Fruit fly (Drosophila melanogaster) whole organism, pupa: ENCODE measurements around the gene HERC2.

Experiments
- CG12605 ChIP-seq: fragments of 200-800 bp; sonication (Bioruptor generic); IDR thresholded peaks from 2 replicates; pipeline ENCODE4 v1.3.6; 2022; ENCODE audit warnings: missing biosample characterization, missing genetic modification characterization
- CG32121 ChIP-seq: fragments of 200-800 bp; sonication (Bioruptor generic); IDR thresholded peaks from 2 replicates; pipeline ENCODE4 v1.3.6; 2022; ENCODE audit warnings: missing biosample characterization, missing genetic modification characterization
- CG8159 ChIP-seq: fragments of 200-800 bp; sonication (Bioruptor generic); optimal IDR thresholded peaks from 3 replicates; lab custom pipeline; 2018; ENCODE audit warnings: missing biosample characterization, mild to moderate bottlenecking, missing genetic modification characterization, moderate library complexity
- CG8301 ChIP-seq: fragments of 200-800 bp; sonication (Bioruptor generic); optimal IDR thresholded peaks from 2 replicates; lab custom pipeline; 2018; ENCODE audit warnings: missing biosample characterization, mild to moderate bottlenecking, missing genetic modification characterization
- EcR ChIP-seq: fragments of 200-800 bp; sonication (Bioruptor generic); optimal IDR thresholded peaks from 3 replicates; lab custom pipeline; 2019; ENCODE audit warnings: missing biosample characterization, missing genetic modification characterization, mild to moderate bottlenecking, moderate library complexity, missing genetic modification reagents
- Ets98B ChIP-seq: fragments of 200-800 bp; sonication (Bioruptor generic); IDR thresholded peaks from 2 replicates; pipeline ENCODE4 v1.3.6; 2022; ENCODE audit warnings: missing biosample characterization, missing genetic modification characterization
- Pif1A ChIP-seq: fragments of 200-800 bp; sonication (Bioruptor generic); optimal IDR thresholded peaks from 3 replicates; lab custom pipeline; 2016; ENCODE audit warnings: missing biosample characterization, missing genetic modification characterization
- Pif1B ChIP-seq: fragments of 200-800 bp; sonication (Bioruptor generic); optimal IDR thresholded peaks from 3 replicates; lab custom pipeline; 2016; ENCODE audit warnings: missing biosample characterization, missing genetic modification characterization
- fd96Ca ChIP-seq: fragments of 200-800 bp; sonication (Bioruptor generic); IDR thresholded peaks from 3 replicates; pipeline ENCODE4 v1.3.6; 2022; ENCODE audit warnings: missing biosample characterization, missing genetic modification characterization

DNA sequence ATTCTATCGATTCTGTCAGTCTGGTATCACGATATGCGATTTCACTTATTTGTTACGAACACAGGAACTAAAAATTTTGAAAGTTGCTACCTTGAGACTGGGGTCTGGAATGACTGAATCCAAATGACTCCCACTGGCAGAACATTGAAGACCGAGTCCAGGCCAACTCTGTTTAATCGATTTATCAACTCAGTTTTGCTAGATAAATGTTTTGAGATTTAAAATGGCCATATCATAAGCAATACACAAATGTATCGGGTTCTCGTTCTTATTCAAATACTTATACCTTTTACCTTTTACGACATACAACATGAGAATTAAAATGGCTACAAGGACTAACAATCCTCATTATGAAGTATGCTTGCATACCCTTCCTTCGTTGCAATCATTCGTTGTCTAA, 17.8 kb upstream of the HERC2 start, which contains the start of gene CG12679:
- TF ChIP-seq CG8159 (tag; lab: Kevin White, UChicago) (no peak), Ets98B (GFP tag; lab: Robert Waterston, UW) (no peak), fd96Ca (GFP tag; lab: Robert Waterston, UW) (no peak), EcR (no peak), CG8301 (tag; lab: Kevin White, UChicago) (no peak), CG12605 (GFP tag; lab: Robert Waterston, UW) (no peak), CG32121 (GFP tag; lab: Robert Waterston, UW) (no peak), Pif1A (GFP tag; lab: Kevin White, UChicago) (no peak), Pif1B (GFP tag; lab: Kevin White, UChicago) (no peak)
